Worm (Caenorhabditis elegans): Measurements from ENCODE around the gene C01G10.17.
"Not testable (repeated sequence)": the region's sequence is repeated elsewhere in the genome, so short reads cannot be mapped to it uniquely, and the experiment has no call there.

DNA sequence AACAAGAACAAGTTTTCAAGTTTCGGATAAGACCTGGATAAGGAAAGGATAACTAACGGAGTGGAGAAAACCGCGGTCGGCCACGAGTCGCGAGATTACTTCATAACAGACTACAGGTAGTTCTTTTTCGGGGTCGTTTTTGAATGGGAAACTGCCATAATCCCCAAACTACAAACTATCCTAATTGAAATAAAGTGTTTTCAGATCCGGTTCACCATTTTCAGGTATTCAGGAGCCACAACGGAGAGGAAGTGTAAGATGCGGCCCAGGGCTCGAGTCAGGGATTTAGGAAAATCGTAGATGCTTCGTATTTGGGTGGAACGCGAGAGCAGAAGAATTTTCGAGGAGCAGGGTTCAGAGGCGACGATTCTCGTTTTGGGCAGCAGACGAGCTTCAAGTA is 25.4 kb downstream of the C01G10.17 start, which contains the start of gene T01G5.8:
- TF ChIP-seq tbx-2 (tag; optimal IDR thresholded peaks at IDR 0.05); aly-2 (tag; optimal IDR thresholded peaks at IDR 0.05); fkh-10 (GFP tag; optimal IDR thresholded peaks at IDR 0.05); ceh-9 (tag; optimal IDR thresholded peaks at IDR 0.05); mdl-1 (tag; optimal IDR thresholded peaks at IDR 0.05); nhr-11 (tag; optimal IDR thresholded peaks at IDR 0.05); lin-15B (tag; optimal IDR thresholded peaks at IDR 0.05); eor-1 (tag; optimal IDR thresholded peaks at IDR 0.05); ama-1 (optimal IDR thresholded peaks at IDR 0.05); jun-1 (tag; optimal IDR thresholded peaks at IDR 0.05): not testable (repeated sequence)

Data from whole organism, L3 larva.